Fruit fly (Drosophila melanogaster): ENCODE data around the gene Tim17b2.

DNA sequence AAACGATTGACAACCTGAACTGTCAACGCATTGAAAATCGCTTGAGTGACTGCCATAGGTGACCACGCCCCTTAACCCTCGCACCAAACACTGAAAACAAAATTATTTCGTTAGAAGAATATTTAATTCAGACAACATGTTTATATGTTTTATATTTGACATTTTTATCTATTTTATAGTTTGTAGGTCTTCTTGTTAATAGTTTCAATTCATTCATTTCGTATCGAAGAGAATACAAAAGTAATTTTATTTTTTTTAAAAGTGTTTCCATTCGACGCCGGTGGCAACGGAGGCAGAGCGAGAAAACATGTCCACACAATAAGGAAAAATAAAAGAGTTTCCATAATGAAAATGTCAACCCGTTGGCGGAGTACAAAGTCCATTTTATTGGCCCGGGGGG is 11.8 kb downstream of the Tim17b2 start:
- TF ChIP-seq CG12768 (GFP tag; optimal IDR thresholded peaks at IDR 0.05) (no peak), CG33017 (tag; optimal IDR thresholded peaks at IDR 0.05) (no peak), Crg-1 (GFP tag; optimal IDR thresholded peaks at IDR 0.05) (no peak), toe (GFP tag; optimal IDR thresholded peaks at IDR 0.05) (no peak), kay (GFP tag; ENCODE audit: borderline replicate concordance) (no peak), ovo (GFP tag; optimal IDR thresholded peaks at IDR 0.05) (no peak), bab1 (GFP tag; optimal IDR thresholded peaks at IDR 0.05) (no peak), CG7101 (tag; optimal IDR thresholded peaks at IDR 0.05) (no peak), CG5204 (GFP tag; optimal IDR thresholded peaks at IDR 0.05) (no peak), CG14711 (tag; optimal IDR thresholded peaks at IDR 0.05) (no peak), CG11617 (GFP tag; optimal IDR thresholded peaks at IDR 0.05) (no peak), cic (GFP tag; optimal IDR thresholded peaks at IDR 0.05) (no peak), cnc (optimal IDR thresholded peaks at IDR 0.05) (no peak), Hr96 (GFP tag; optimal IDR thresholded peaks at IDR 0.05) (no peak)
